Worm (Caenorhabditis elegans) whole organism, L1 larva: ENCODE measurements around the gene spc-1.

Source experiments
- C16A3.4 ChIP-seq: fragments of 150-350 bp; optimal IDR thresholded peaks from 2 replicates; lab custom pipeline; 2014; ENCODE audit warnings: missing biosample characterization, missing genetic modification characterization
- F16B12.6 ChIP-seq: fragments of 150-350 bp; optimal IDR thresholded peaks from 2 replicates; lab custom pipeline; 2014; ENCODE audit warnings: missing biosample characterization, missing genetic modification characterization
- Y116A8C.19 ChIP-seq: sonication (generic microtip); optimal IDR thresholded peaks from 2 replicates; lab custom pipeline; 2016; ENCODE audit warnings: missing compliant biosample characterization, missing genetic modification characterization, borderline replicate concordance
- alr-1 ChIP-seq: fragments of 200-800 bp; sonication (Bioruptor generic); optimal IDR thresholded peaks from 2 replicates; lab custom pipeline; 2018; ENCODE audit warnings: borderline replicate concordance, mild to moderate bottlenecking, missing genetic modification characterization, missing compliant biosample characterization
- aly-2 ChIP-seq: fragments of 150-350 bp; optimal IDR thresholded peaks from 2 replicates; lab custom pipeline; 2014; ENCODE audit warnings: missing biosample characterization, missing genetic modification characterization
- blmp-1 ChIP-seq: fragments of 150-350 bp; optimal IDR thresholded peaks from 2 replicates; lab custom pipeline; 2014; ENCODE audit warnings: missing biosample characterization, missing genetic modification characterization
- ceh-63 ChIP-seq: fragments of 200-800 bp; sonication (Bioruptor generic); optimal IDR thresholded peaks from 2 replicates; lab custom pipeline; 2018; ENCODE audit warnings: mild to moderate bottlenecking, missing genetic modification characterization, missing compliant biosample characterization
- ceh-8 ChIP-seq: fragments of 200-800 bp; sonication (Bioruptor generic); optimal IDR thresholded peaks from 2 replicates; lab custom pipeline; 2018; ENCODE audit warnings: mild to moderate bottlenecking, missing genetic modification characterization, moderate library complexity, missing compliant biosample characterization
- ceh-82 ChIP-seq, 3 experiments: fragments of 150-350 bp in 1 of 3; sonication (generic microtip) in 2 of 3; optimal IDR thresholded peaks; 2 replicates each; lab custom pipeline; 2014 to 2017; ENCODE audit warnings: missing biosample characterization in 3 of 3, missing genetic modification characterization in 3 of 3
- ceh-88 ChIP-seq: fragments of 200-800 bp; sonication (Bioruptor generic); IDR thresholded peaks from 2 replicates; pipeline ENCODE4 v1.3.6; 2022; ENCODE audit warnings: missing genetic modification characterization, missing compliant biosample characterization
- ces-1 ChIP-seq: fragments of 150-350 bp; optimal IDR thresholded peaks from 2 replicates; lab custom pipeline; 2014; ENCODE audit warnings: missing biosample characterization, missing genetic modification reagents, missing genetic modification characterization
- dpl-1 ChIP-seq, 3 experiments: fragments of 150-350 bp in 2 of 3; sonication (generic microtip) in 1 of 3; optimal IDR thresholded peaks; 2 replicates each; lab custom pipeline; 2014 to 2017; ENCODE audit warnings: missing biosample characterization in 3 of 3, missing genetic modification characterization in 3 of 3, missing genetic modification reagents in 3 of 3
- dsc-1 ChIP-seq: sonication (generic microtip); optimal IDR thresholded peaks from 2 replicates; lab custom pipeline; 2016; ENCODE audit warnings: mild to moderate bottlenecking, missing genetic modification characterization, missing compliant biosample characterization
- egl-13 ChIP-seq: sonication (generic microtip); optimal IDR thresholded peaks from 2 replicates; lab custom pipeline; 2016; ENCODE audit warnings: missing genotype, missing genetic modification reagents, missing genetic modification characterization, missing compliant biosample characterization
- elt-2 ChIP-seq: sonication (generic microtip); optimal IDR thresholded peaks from 2 replicates; lab custom pipeline; 2016; ENCODE audit warnings: missing genetic modification characterization, mild to moderate bottlenecking, inconsistent platforms, missing compliant biosample characterization, missing genetic modification reagents
- elt-3 ChIP-seq, 6 experiments: fragments of 150-350 bp in 1 of 6; sonication (generic microtip); optimal IDR thresholded peaks; 2 replicates each; lab custom pipeline; 2017 to 2018; ENCODE audit warnings: missing biosample characterization in 6 of 6, missing genetic modification characterization in 6 of 6, inconsistent platforms in 1 of 6
- fkh-10 ChIP-seq: sonication (generic microtip); optimal IDR thresholded peaks from 2 replicates; lab custom pipeline; 2017; ENCODE audit warnings: missing biosample characterization, missing genetic modification reagents, missing genetic modification characterization
- fkh-8 ChIP-seq: sonication (generic microtip); optimal IDR thresholded peaks from 2 replicates; lab custom pipeline; 2016; ENCODE audit warnings: mild to moderate bottlenecking, missing genetic modification characterization, missing compliant biosample characterization
- fos-1 ChIP-seq: fragments of 150-350 bp; optimal IDR thresholded peaks from 2 replicates; lab custom pipeline; 2014; ENCODE audit warnings: missing biosample characterization, missing genetic modification characterization
- hlh-17 ChIP-seq: fragments of 200-800 bp; sonication (Bioruptor generic); optimal IDR thresholded peaks from 2 replicates; lab custom pipeline; 2018; ENCODE audit warnings: missing genetic modification characterization, mild to moderate bottlenecking, missing compliant biosample characterization, moderate library complexity, borderline replicate concordance
- hlh-4 ChIP-seq: sonication (generic microtip); optimal IDR thresholded peaks from 2 replicates; lab custom pipeline; 2016; ENCODE audit warnings: mild to moderate bottlenecking, missing genetic modification characterization, missing compliant biosample characterization
- irx-1 ChIP-seq: sonication (generic microtip); optimal IDR thresholded peaks from 2 replicates; lab custom pipeline; 2016; ENCODE audit warnings: missing genetic modification characterization, missing compliant biosample characterization
- isw-1 ChIP-seq: fragments of 200-800 bp; sonication (Bioruptor generic); IDR thresholded peaks from 2 replicates; pipeline ENCODE4 v1.3.6; 2022; ENCODE audit warnings: missing genetic modification characterization, missing compliant biosample characterization
- jun-1 ChIP-seq: fragments of 150-350 bp; optimal IDR thresholded peaks from 2 replicates; lab custom pipeline; 2014; ENCODE audit warnings: missing biosample characterization, missing genetic modification reagents, missing genetic modification characterization
- lin-13 ChIP-seq: fragments of 150-350 bp; optimal IDR thresholded peaks from 2 replicates; lab custom pipeline; 2014; ENCODE audit warnings: missing biosample characterization, missing genetic modification reagents, missing genetic modification characterization
- lin-14 ChIP-seq: fragments of 200-800 bp; sonication (Bioruptor generic); optimal IDR thresholded peaks from 2 replicates; lab custom pipeline; 2018; ENCODE audit warnings: mild to moderate bottlenecking, missing genetic modification characterization, moderate library complexity, missing compliant biosample characterization
- lin-15B ChIP-seq: fragments of 150-350 bp; sonication (generic microtip); optimal IDR thresholded peaks from 3 replicates; lab custom pipeline; 2014; ENCODE audit warnings: missing biosample characterization, missing genetic modification characterization
- lir-3 ChIP-seq: sonication (generic microtip); optimal IDR thresholded peaks from 2 replicates; lab custom pipeline; 2016; ENCODE audit warnings: mild to moderate bottlenecking, missing genetic modification characterization, moderate library complexity, missing compliant biosample characterization; ENCODE audit not compliant: poor library complexity
- lsy-2 ChIP-seq, 2 experiments: fragments of 150-350 bp; optimal IDR thresholded peaks; 2 replicates each; lab custom pipeline; 2014; ENCODE audit warnings: missing biosample characterization in 2 of 2, missing genetic modification characterization in 2 of 2
- mab-9 ChIP-seq: fragments of 200-800 bp; sonication (Bioruptor generic); IDR thresholded peaks from 2 replicates; pipeline ENCODE4 v1.3.6; 2022; ENCODE audit warnings: missing genetic modification reagents, missing genetic modification characterization, missing compliant biosample characterization
- mdl-1 ChIP-seq, 2 experiments: fragments of 150-350 bp; optimal IDR thresholded peaks; 2 replicates each; lab custom pipeline; 2014 to 2017; ENCODE audit warnings: missing biosample characterization in 2 of 2, missing genetic modification characterization in 2 of 2, inconsistent platforms in 1 of 2
- mep-1 ChIP-seq: fragments of 150-350 bp; optimal IDR thresholded peaks from 2 replicates; lab custom pipeline; 2014; ENCODE audit warnings: missing biosample characterization, missing genetic modification characterization
- nhr-12 ChIP-seq: sonication (generic microtip); optimal IDR thresholded peaks from 2 replicates; lab custom pipeline; 2017; ENCODE audit warnings: missing biosample characterization, missing genetic modification characterization
- nhr-19 ChIP-seq: fragments of 200-800 bp; sonication (Bioruptor generic); conservative IDR thresholded peaks from 2 replicates; pipeline ENCODE4 v1.3.6; 2022; ENCODE audit warnings: missing genetic modification characterization, missing compliant biosample characterization
- nhr-47 ChIP-seq: sonication (generic microtip); optimal IDR thresholded peaks from 2 replicates; lab custom pipeline; 2016; ENCODE audit warnings: mild to moderate bottlenecking, missing genetic modification characterization, moderate library complexity, missing compliant biosample characterization
- nhr-71 ChIP-seq: sonication (generic microtip); optimal IDR thresholded peaks from 2 replicates; lab custom pipeline; 2016; ENCODE audit warnings: mild to moderate bottlenecking, missing genetic modification characterization, moderate library complexity, missing compliant biosample characterization
- nhr-77 ChIP-seq: fragments of 150-350 bp; optimal IDR thresholded peaks from 2 replicates; lab custom pipeline; 2014; ENCODE audit warnings: missing biosample characterization, missing genetic modification characterization
- nhr-90 ChIP-seq: sonication (generic microtip); optimal IDR thresholded peaks from 2 replicates; lab custom pipeline; 2016; ENCODE audit warnings: mild to moderate bottlenecking, missing genetic modification characterization, missing compliant biosample characterization; ENCODE audit not compliant: poor library complexity
- pag-3 ChIP-seq: sonication (generic microtip); optimal IDR thresholded peaks from 2 replicates; lab custom pipeline; 2017; ENCODE audit warnings: missing genetic modification characterization, mild to moderate bottlenecking, missing compliant biosample characterization, antibody characterized with exemption, borderline replicate concordance; ENCODE audit not compliant: insufficient read depth
- pqm-1 ChIP-seq: sonication (generic microtip); optimal IDR thresholded peaks from 3 replicates; lab custom pipeline; 2017; ENCODE audit warnings: missing biosample characterization, missing genetic modification characterization
- rnt-1 ChIP-seq: sonication (generic microtip); optimal IDR thresholded peaks from 2 replicates; lab custom pipeline; 2016; ENCODE audit warnings: mild to moderate bottlenecking, missing genetic modification characterization, moderate library complexity, missing compliant biosample characterization
- skn-1 ChIP-seq: fragments of 150-350 bp; optimal IDR thresholded peaks from 2 replicates; lab custom pipeline; 2014; ENCODE audit warnings: missing biosample characterization, missing genetic modification characterization
- snpc-4 ChIP-seq: fragments of 150-350 bp; optimal IDR thresholded peaks from 2 replicates; lab custom pipeline; 2014; ENCODE audit warnings: missing biosample characterization, missing genetic modification characterization
- snu-23 ChIP-seq: sonication (generic microtip); optimal IDR thresholded peaks from 2 replicates; lab custom pipeline; 2016; ENCODE audit warnings: missing genetic modification characterization, missing compliant biosample characterization
- sox-4 ChIP-seq: sonication (generic microtip); optimal IDR thresholded peaks from 2 replicates; lab custom pipeline; 2016; ENCODE audit warnings: missing genetic modification characterization, missing compliant biosample characterization
- sup-37 ChIP-seq: fragments of 200-800 bp; sonication (Bioruptor generic); optimal IDR thresholded peaks from 2 replicates; lab custom pipeline; 2018; ENCODE audit warnings: mild to moderate bottlenecking, missing genetic modification characterization, missing compliant biosample characterization
- unc-86 ChIP-seq: sonication (generic microtip); optimal IDR thresholded peaks from 2 replicates; lab custom pipeline; 2016; ENCODE audit warnings: missing genetic modification characterization, missing compliant biosample characterization
- vab-15 ChIP-seq: sonication (generic microtip); optimal IDR thresholded peaks from 2 replicates; lab custom pipeline; 2017; ENCODE audit warnings: missing genotype, mild to moderate bottlenecking, missing genetic modification characterization, missing compliant biosample characterization
- xbp-1 ChIP-seq: sonication (generic microtip); optimal IDR thresholded peaks from 2 replicates; lab custom pipeline; 2016; ENCODE audit warnings: missing genetic modification characterization, missing compliant biosample characterization
- ztf-11 ChIP-seq, 2 experiments: sonication (generic microtip); optimal IDR thresholded peaks; 2 replicates each; lab custom pipeline; 2016 to 2017; ENCODE audit warnings: missing genetic modification characterization in 2 of 2, missing biosample characterization in 1 of 2, missing compliant biosample characterization in 1 of 2
- ztf-4 ChIP-seq: fragments of 150-350 bp; optimal IDR thresholded peaks from 2 replicates; lab custom pipeline; 2014; ENCODE audit warnings: missing biosample characterization, missing genetic modification characterization

The spc-1 gene

ce11 chrX:3106137-3106536, 20.7 kb downstream of the spc-1 start, which contains the start of gene K10B3.5 (continued):
- TF ChIP-seq egl-13 (tag; lab: Kevin White, UChicago) (peak; percentile 5), pag-3 (peak; percentile 60), nhr-77 (tag; lab: Kevin White, UChicago) (peak; percentile 59), nhr-19 (peak; percentile 50), blmp-1 (tag; lab: Kevin White, UChicago) (peak; percentile 82), lir-3 (peak; percentile 36), snu-23 (GFP tag; lab: Kevin White, UChicago) (peak; percentile 71), lin-15B (tag; lab: Kevin White, UChicago) (peak; percentile 51), vab-15 (tag; lab: Kevin White, UChicago) (no peak), xbp-1 (peak; percentile 56), isw-1 (GFP tag; lab: Robert Waterston, UW) (no peak; the same call in 1 of the 2 replicates), elt-2 (tag; lab: Kevin White, UChicago) (peak; percentile 40), mep-1 (tag; lab: Kevin White, UChicago) (peak; percentile 82), nhr-90 (tag; lab: Kevin White, UChicago) (peak; percentile 69), jun-1 (tag; lab: Kevin White, UChicago) (peak; percentile 25), snpc-4 (tag; lab: Kevin White, UChicago) (peak; percentile 43), mdl-1 (tag; optimal IDR thresholded peaks at IDR 0.05; lab: Kevin White, UChicago) (peak in 1 of 2 experiments; percentile 58), nhr-47 (peak; percentile 67), sox-4 (tag; lab: Kevin White, UChicago) (no peak), unc-86 (tag; lab: Kevin White, UChicago) (peak; percentile 25), nhr-12 (tag; lab: Kevin White, UChicago) (no peak), aly-2 (tag; lab: Kevin White, UChicago) (no peak), elt-3 (tag; optimal IDR thresholded peaks at IDR 0.05; lab: Kevin White, UChicago) (peak in 1 of 6 experiments; percentile 28), dsc-1 (peak; percentile 55), C16A3.4 (peak; percentile 82), ceh-88 (GFP tag; lab: Robert Waterston, UW) (no peak), ceh-82 (tag; optimal IDR thresholded peaks at IDR 0.05; lab: Kevin White, UChicago) (peak in 2 of 3 experiments; percentile 25 to 52), dpl-1 (GFP tag; optimal IDR thresholded peaks at IDR 0.05; lab: Kevin White, UChicago) (peak; percentile 78 to 88 (median 82)), hlh-4 (tag; lab: Kevin White, UChicago) (no peak), lin-13 (GFP tag; lab: Kevin White, UChicago) (peak; percentile 69), Y116A8C.19 (tag; lab: Kevin White, UChicago) (no peak), ztf-11 (tag; optimal IDR thresholded peaks at IDR 0.05; lab: Kevin White, UChicago) (peak in 1 of 2 experiments; percentile 11), skn-1 (peak; percentile 48), mab-9 (GFP tag; lab: Robert Waterston, UW) (no peak), F16B12.6 (no peak), lsy-2 (tag; optimal IDR thresholded peaks at IDR 0.05; lab: Kevin White, UChicago) (peak; percentile 63 to 74), ztf-4 (tag; lab: Kevin White, UChicago) (no peak), sup-37 (no peak), ces-1 (GFP tag; lab: Kevin White, UChicago) (no peak), hlh-17 (GFP tag; lab: Kevin White, UChicago) (no peak), lin-14 (GFP tag; lab: Kevin White, UChicago) (peak; percentile 93)

DNA sequence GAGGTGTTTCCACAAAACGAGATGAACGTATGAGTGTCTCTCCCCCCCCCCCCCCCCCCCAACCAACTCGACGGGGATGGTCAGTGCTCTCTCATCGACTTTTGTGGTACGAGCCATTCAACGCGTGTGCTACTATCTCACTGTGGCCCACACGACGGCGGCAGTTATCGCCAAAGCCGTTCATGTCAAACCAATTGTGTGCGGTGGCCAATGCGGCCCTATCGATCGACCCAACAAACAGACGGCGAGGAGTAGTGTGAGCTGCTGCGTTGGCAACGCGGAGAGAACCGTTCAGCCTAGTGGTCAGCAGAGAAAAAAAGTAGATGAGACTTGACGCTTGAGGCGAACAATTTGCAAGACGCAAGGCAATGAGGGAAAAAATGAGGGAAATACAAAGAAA, 24.1 kb downstream of the spc-1 start:
- TF ChIP-seq rnt-1 (tag; lab: Kevin White, UChicago) (peak; percentile 25), mep-1 (tag; lab: Kevin White, UChicago) (peak; percentile 34), pqm-1 (tag; lab: Kevin White, UChicago) (no peak), elt-2 (tag; lab: Kevin White, UChicago) (no peak), fkh-10 (no peak), ceh-63 (GFP tag; lab: Kevin White, UChicago) (no peak), hlh-4 (tag; lab: Kevin White, UChicago) (no peak), nhr-71 (peak; percentile 9), snu-23 (GFP tag; lab: Kevin White, UChicago) (peak; percentile 10), F16B12.6 (no peak), alr-1 (tag; lab: Kevin White, UChicago) (no peak), ceh-8 (GFP tag; lab: Kevin White, UChicago) (no peak), skn-1 (peak; percentile 16), mdl-1 (tag; optimal IDR thresholded peaks at IDR 0.05; lab: Kevin White, UChicago) (no peak), dsc-1 (peak; percentile 18), fos-1 (tag; lab: Kevin White, UChicago) (no peak), irx-1 (no peak), lin-14 (GFP tag; lab: Kevin White, UChicago) (peak; percentile 57), fkh-8 (tag; lab: Kevin White, UChicago) (peak; percentile 26), lin-15B (tag; lab: Kevin White, UChicago) (no peak)
